Fruit fly (Drosophila melanogaster) whole organism, embryonic: ENCODE measurements around the gene Fer3HCH.

Experiments used
- Aef1 ChIP-seq: fragments of 200-800 bp; sonication (Bioruptor generic); IDR thresholded peaks from 3 replicates; pipeline ENCODE4 v1.3.6; 2022; ENCODE audit warnings: missing biosample characterization, missing genetic modification characterization
- CG11723 ChIP-seq: fragments of 200-800 bp; sonication (Bioruptor generic); optimal IDR thresholded peaks from 2 replicates; lab custom pipeline; 2017; ENCODE audit warnings: missing biosample characterization, mild to moderate bottlenecking, missing genetic modification characterization
- CG13296 ChIP-seq: fragments of 200-800 bp; sonication (Bioruptor generic); optimal IDR thresholded peaks from 3 replicates; lab custom pipeline; 2018; ENCODE audit warnings: missing biosample characterization, mild to moderate bottlenecking, missing genetic modification characterization
- CG13775 ChIP-seq: fragments of 200-800 bp; sonication (Bioruptor generic); optimal IDR thresholded peaks from 3 replicates; lab custom pipeline; 2017; ENCODE audit warnings: missing biosample characterization, mild to moderate bottlenecking, missing genetic modification characterization
- CG15696 ChIP-seq: fragments of 200-800 bp; sonication (Bioruptor generic); optimal IDR thresholded peaks from 2 replicates; lab custom pipeline; 2019; ENCODE audit warnings: missing biosample characterization, mild to moderate bottlenecking, missing genetic modification characterization, moderate library complexity
- CG42726 ChIP-seq: fragments of 200-800 bp; sonication (Bioruptor generic); IDR thresholded peaks from 2 replicates; pipeline ENCODE4 v1.3.6; 2022; ENCODE audit warnings: missing biosample characterization, missing genetic modification characterization; ENCODE audit not compliant: partially characterized antibody
- CG43689 ChIP-seq: fragments of 200-800 bp; sonication (Bioruptor generic); IDR thresholded peaks from 2 replicates; pipeline ENCODE4 v1.3.6; 2022; ENCODE audit warnings: missing biosample characterization, missing genetic modification characterization
- CG4617 ChIP-seq: fragments of 200-800 bp; sonication (Bioruptor generic); optimal IDR thresholded peaks from 3 replicates; lab custom pipeline; 2016; ENCODE audit warnings: missing biosample characterization, missing genetic modification characterization, borderline replicate concordance
- CG4707 ChIP-seq: fragments of 200-800 bp; sonication (Bioruptor generic); optimal IDR thresholded peaks from 2 replicates; lab custom pipeline; 2018; ENCODE audit warnings: missing biosample characterization, mild to moderate bottlenecking, missing genetic modification characterization, moderate library complexity
- CG4820 ChIP-seq: fragments of 200-800 bp; sonication (Bioruptor generic); optimal IDR thresholded peaks from 3 replicates; lab custom pipeline; 2016; ENCODE audit warnings: missing biosample characterization, missing genetic modification characterization
- CG7928 ChIP-seq: fragments of 200-800 bp; sonication (Bioruptor generic); optimal IDR thresholded peaks from 2 replicates; lab custom pipeline; 2017; ENCODE audit warnings: missing biosample characterization, mild to moderate bottlenecking, missing genetic modification characterization
- CG8478 ChIP-seq: fragments of >200 bp; optimal IDR thresholded peaks from 2 replicates; lab custom pipeline; 2018
- CG9876 ChIP-seq: fragments of 200-800 bp; sonication (Bioruptor generic); optimal IDR thresholded peaks from 2 replicates; lab custom pipeline; 2016; ENCODE audit warnings: missing biosample characterization, missing genetic modification characterization
- CHES-1-like ChIP-seq: fragments of 200-800 bp; sonication (Bioruptor generic); optimal IDR thresholded peaks from 2 replicates; lab custom pipeline; 2016; ENCODE audit warnings: missing biosample characterization, missing genetic modification characterization
- Chrac-16 ChIP-seq: fragments of 200-800 bp; sonication (Bioruptor generic); optimal IDR thresholded peaks from 3 replicates; lab custom pipeline; 2016; ENCODE audit warnings: missing biosample characterization, missing genetic modification characterization
- Dfd ChIP-seq, 2 experiments: fragments of >200 bp; optimal IDR thresholded peaks; 2 replicates each; lab custom pipeline; 2017; ENCODE audit warnings: missing biosample characterization in 2 of 2, missing genetic modification characterization in 2 of 2
- E2f2 ChIP-seq: fragments of 200-800 bp; sonication (Bioruptor generic); IDR thresholded peaks from 2 replicates; pipeline ENCODE4 v1.3.6; 2022; ENCODE audit warnings: missing biosample characterization, missing genetic modification characterization
- H15 ChIP-seq: fragments of 200-800 bp; sonication (Bioruptor generic); IDR thresholded peaks from 3 replicates; pipeline ENCODE4 v1.3.6; 2022; ENCODE audit warnings: missing biosample characterization, missing genetic modification characterization
- HLH4C ChIP-seq: fragments of 200-800 bp; sonication (Bioruptor generic); IDR thresholded peaks from 3 replicates; pipeline ENCODE4 v1.3.6; 2022; ENCODE audit warnings: missing biosample characterization, missing genetic modification characterization; ENCODE audit not compliant: partially characterized antibody
- Hr51 ChIP-seq, 2 experiments: fragments of 200-800 bp; sonication (Bioruptor generic); optimal IDR thresholded peaks; 2 replicates in 1 of 2; 3 replicates in 1 of 2; lab custom pipeline; 2016 to 2018; ENCODE audit warnings: missing biosample characterization in 2 of 2, missing genetic modification characterization in 2 of 2, mild to moderate bottlenecking in 1 of 2, moderate library complexity in 1 of 2
- Jarid2 ChIP-seq: fragments of 200-800 bp; sonication (Bioruptor generic); optimal IDR thresholded peaks from 3 replicates; lab custom pipeline; 2017; ENCODE audit warnings: mild to moderate bottlenecking, missing biosample characterization, missing genetic modification reagents, missing genetic modification characterization
- Oli ChIP-seq: fragments of 200-800 bp; sonication (Bioruptor generic); optimal IDR thresholded peaks from 2 replicates; lab custom pipeline; 2018; ENCODE audit warnings: missing biosample characterization, mild to moderate bottlenecking, missing genetic modification characterization, moderate library complexity
- Opbp ChIP-seq: fragments of 200-800 bp; sonication (Bioruptor generic); IDR thresholded peaks from 3 replicates; pipeline ENCODE4 v1.3.6; 2022; ENCODE audit warnings: missing biosample characterization, missing genetic modification characterization; ENCODE audit not compliant: partially characterized antibody
- Rfx ChIP-seq: fragments of 200-800 bp; sonication (Bioruptor generic); IDR thresholded peaks from 2 replicates; pipeline ENCODE4 v1.3.6; 2022; ENCODE audit warnings: missing biosample characterization, missing genetic modification characterization
- Rx ChIP-seq: fragments of 200-800 bp; sonication (Bioruptor generic); IDR thresholded peaks from 2 replicates; pipeline ENCODE4 v1.3.6; 2022; ENCODE audit warnings: missing biosample characterization, missing genetic modification characterization
- az2 ChIP-seq: fragments of 200-800 bp; sonication (Bioruptor generic); optimal IDR thresholded peaks from 3 replicates; lab custom pipeline; 2016; ENCODE audit warnings: missing biosample characterization, missing genetic modification characterization
- bigmax ChIP-seq: fragments of 200-800 bp; sonication (Bioruptor generic); optimal IDR thresholded peaks from 2 replicates; lab custom pipeline; 2018; ENCODE audit warnings: missing biosample characterization, mild to moderate bottlenecking, missing genetic modification characterization
- crol ChIP-seq: fragments of 200-800 bp; sonication (Bioruptor generic); IDR thresholded peaks from 2 replicates; pipeline ENCODE4 v1.3.6; 2022; ENCODE audit warnings: missing biosample characterization, missing genetic modification characterization
- danr ChIP-seq: fragments of 200-800 bp; sonication (Bioruptor generic); IDR thresholded peaks from 2 replicates; pipeline ENCODE4 v1.3.6; 2022; ENCODE audit warnings: missing biosample characterization, missing genetic modification characterization
- dpn ChIP-seq, 2 experiments: fragments of 200-800 bp; sonication (Bioruptor generic); optimal IDR thresholded peaks; 3 replicates each; lab custom pipeline; 2016; ENCODE audit warnings: missing biosample characterization in 2 of 2, missing genetic modification characterization in 2 of 2
- fd64A ChIP-seq: fragments of 200-800 bp; sonication (Bioruptor generic); optimal IDR thresholded peaks from 3 replicates; lab custom pipeline; 2018; ENCODE audit warnings: missing biosample characterization, mild to moderate bottlenecking, missing genetic modification characterization
- gce ChIP-seq: fragments of 200-800 bp; sonication (Bioruptor generic); IDR thresholded peaks from 3 replicates; pipeline ENCODE4 v1.3.6; 2022; ENCODE audit warnings: missing biosample characterization, missing genetic modification characterization
- gfzf ChIP-seq: fragments of 200-800 bp; sonication (Bioruptor generic); optimal IDR thresholded peaks from 2 replicates; lab custom pipeline; 2016; ENCODE audit warnings: missing biosample characterization, mild to moderate bottlenecking, missing genetic modification characterization, moderate library complexity
- insv ChIP-seq, 2 experiments: fragments of 200-800 bp; sonication (Bioruptor generic); optimal IDR thresholded peaks; 3 replicates each; lab custom pipeline; 2016 to 2018; ENCODE audit warnings: missing biosample characterization in 2 of 2, missing genetic modification characterization in 2 of 2
- p53 ChIP-seq: fragments of 200-800 bp; sonication (Bioruptor generic); optimal IDR thresholded peaks from 2 replicates; lab custom pipeline; 2016; ENCODE audit warnings: missing biosample characterization, missing genetic modification characterization
- pan ChIP-seq, 4 experiments: fragments of >200 bp in 3 of 4; fragments of 200-800 bp in 1 of 4; sonication (Bioruptor generic) in 1 of 4; optimal IDR thresholded peaks in 3 of 4; IDR thresholded peaks in 1 of 4; 2 replicates each; pipeline versions ENCODE4 v1.3.6 to Lab custom; 2017 to 2022; ENCODE audit warnings: missing biosample characterization in 2 of 4, missing genetic modification characterization in 2 of 4, mixed read lengths in 1 of 4
- pb ChIP-seq: fragments of 200-800 bp; sonication (Bioruptor generic); optimal IDR thresholded peaks from 3 replicates; lab custom pipeline; 2016; ENCODE audit warnings: missing biosample characterization, missing genetic modification characterization
- run ChIP-seq: fragments of 200-800 bp; sonication (Bioruptor generic); optimal IDR thresholded peaks from 3 replicates; lab custom pipeline; 2018; ENCODE audit warnings: missing biosample characterization, mild to moderate bottlenecking, missing genetic modification characterization
- sens-2 ChIP-seq: fragments of 200-800 bp; sonication (Bioruptor generic); IDR thresholded peaks from 2 replicates; pipeline ENCODE4 v1.3.6; 2022; ENCODE audit warnings: missing biosample characterization, missing genetic modification characterization
- tna ChIP-seq: fragments of 200-800 bp; sonication (Bioruptor generic); IDR thresholded peaks from 2 replicates; pipeline ENCODE4 v1.3.6; 2022; ENCODE audit warnings: missing biosample characterization, missing genetic modification characterization; ENCODE audit not compliant: partially characterized antibody
- ttk ChIP-seq: fragments of 200-800 bp; sonication (Bioruptor generic); IDR thresholded peaks from 2 replicates; pipeline ENCODE4 v2.1.2; 2022; ENCODE audit warnings: missing biosample characterization, missing genetic modification characterization
- tup ChIP-seq: fragments of 200-800 bp; sonication (Bioruptor generic); optimal IDR thresholded peaks from 2 replicates; lab custom pipeline; 2016; ENCODE audit warnings: missing biosample characterization, mild to moderate bottlenecking, missing genetic modification characterization, moderate library complexity
- twi ChIP-seq: fragments of 200-800 bp; optimal IDR thresholded peaks from 2 replicates; lab custom pipeline; 2019; ENCODE audit warnings: missing biosample characterization, mild to moderate bottlenecking, missing genetic modification characterization, moderate library complexity
- unc-4 ChIP-seq: fragments of 200-800 bp; sonication (Bioruptor generic); IDR thresholded peaks from 2 replicates; pipeline ENCODE4 v1.3.6; 2022; ENCODE audit warnings: missing biosample characterization, missing genetic modification characterization; ENCODE audit not compliant: partially characterized antibody
- vfl ChIP-seq: fragments of 200-800 bp; sonication (Bioruptor generic); optimal IDR thresholded peaks from 2 replicates; lab custom pipeline; 2016; ENCODE audit warnings: missing biosample characterization, missing genetic modification characterization
- yki ChIP-seq: fragments of >200 bp; optimal IDR thresholded peaks from 3 replicates; lab custom pipeline; 2018
- zen ChIP-seq: fragments of 200-800 bp; sonication (Bioruptor generic); optimal IDR thresholded peaks from 3 replicates; lab custom pipeline; 2018; ENCODE audit warnings: missing biosample characterization, mild to moderate bottlenecking, missing genetic modification characterization, moderate library complexity
- zf30C ChIP-seq: fragments of 200-800 bp; sonication (Bioruptor generic); optimal IDR thresholded peaks from 3 replicates; lab custom pipeline; 2018; ENCODE audit warnings: missing biosample characterization, mild to moderate bottlenecking, missing genetic modification characterization

The Fer3HCH gene

DNA sequence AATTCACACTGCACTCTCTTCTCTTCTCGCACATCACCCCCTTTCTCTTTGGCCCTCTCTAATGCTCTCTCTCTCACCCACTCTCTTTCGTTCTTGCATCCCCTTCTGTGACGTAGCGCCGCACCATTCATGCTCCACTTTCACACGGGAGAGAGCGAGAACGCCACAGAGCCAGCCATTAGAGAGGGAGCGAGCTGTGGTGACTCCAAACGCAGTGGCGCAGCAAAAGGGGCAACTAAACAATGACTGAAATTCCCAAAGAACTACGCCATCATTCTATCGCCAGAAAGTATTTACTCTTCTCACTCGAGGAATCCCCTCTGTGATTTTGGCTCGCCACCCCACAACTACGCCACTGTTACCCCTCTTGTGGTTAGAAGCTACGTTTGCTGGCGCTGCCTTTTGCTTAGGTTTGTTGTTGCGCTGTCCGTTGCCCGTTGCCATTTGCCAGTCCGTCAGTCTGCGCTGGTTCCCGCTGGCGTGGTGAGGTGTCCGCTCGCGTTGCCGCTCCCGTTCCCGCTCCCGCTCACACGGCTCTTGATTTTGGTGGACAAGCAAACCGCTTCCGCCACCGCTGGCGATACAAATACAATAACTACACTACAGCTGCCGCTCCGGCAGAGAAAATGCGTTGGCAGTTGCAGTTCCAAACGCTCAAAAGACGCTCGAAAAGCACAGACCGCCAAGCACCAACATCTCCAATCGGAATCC lies 23.2 kb upstream of the Fer3HCH start (continued):
- peak; percentile 93 for TF ChIP-seq zen (tag; lab: Kevin White, UChicago)
- peak; percentile 99 for TF ChIP-seq H15 (GFP tag; lab: Robert Waterston, UW)
- TF ChIP-seq E2f2 (GFP tag; lab: Robert Waterston, UW), result peak; percentile 89
- peak; percentile 97 for TF ChIP-seq p53 (GFP tag; lab: Kevin White, UChicago)
- peak; percentile 98 for TF ChIP-seq sens-2 (GFP tag; lab: Robert Waterston, UW)
- peak; percentile 16; the same call in 1 of the 3 replicates for TF ChIP-seq HLH4C
- TF ChIP-seq Jarid2, result peak; percentile 93
- TF ChIP-seq Hr51 (GFP tag; optimal IDR thresholded peaks at IDR 0.05; lab: Kevin White, UChicago), result peak; percentile 98 to 99
- TF ChIP-seq Rx (GFP tag; lab: Robert Waterston, UW), result peak; percentile 99
- peak; percentile 98 for TF ChIP-seq CG4820 (GFP tag; lab: Kevin White, UChicago)
- peak; percentile 98 for TF ChIP-seq CG43689 (GFP tag; lab: Robert Waterston, UW)
- peak; percentile 96 for TF ChIP-seq CG15696 (tag; lab: Kevin White, UChicago)
- peak; percentile 99 to 100 for TF ChIP-seq dpn (GFP tag; optimal IDR thresholded peaks at IDR 0.05; lab: Kevin White, UChicago)
- TF ChIP-seq CG11723, result peak; percentile 99
- TF ChIP-seq CG8478 (lab: Kevin White, UChicago), result peak; percentile 90
- 0 out of 2 replicates have a peak, but pooled peaks have one; percentile 33 for TF ChIP-seq unc-4 (GFP tag; lab: Robert Waterston, UW)
- peak in 1 of 2 experiments; percentile 78 for TF ChIP-seq insv (GFP tag; optimal IDR thresholded peaks at IDR 0.05; lab: Kevin White, UChicago)
- peak; percentile 37; the same call in 1 of the 2 replicates for TF ChIP-seq tna
- TF ChIP-seq CG13296 (GFP tag; lab: Kevin White, UChicago), result peak; percentile 99
- TF ChIP-seq Chrac-16, result peak; percentile 99
- no peak for TF ChIP-seq Dfd (GFP tag; optimal IDR thresholded peaks at IDR 0.05; lab: Kevin White, UChicago)
- TF ChIP-seq az2 (GFP tag; lab: Kevin White, UChicago), result peak; percentile 99
- peak; percentile 98 for TF ChIP-seq Oli
- TF ChIP-seq gce (GFP tag; lab: Robert Waterston, UW), result peak; percentile 99
- TF ChIP-seq Aef1, result peak; percentile 100
- TF ChIP-seq CG4617, result peak; percentile 99
- TF ChIP-seq fd64A (GFP tag; lab: Kevin White, UChicago), result peak; percentile 95
- peak; percentile 99 for TF ChIP-seq vfl (GFP tag; lab: Kevin White, UChicago)
- TF ChIP-seq CG13775 (GFP tag; lab: Kevin White, UChicago), result peak; percentile 97
- peak; percentile 100 for TF ChIP-seq Rfx (GFP tag; lab: Robert Waterston, UW)
- TF ChIP-seq twi (tag; lab: Kevin White, UChicago), result peak; percentile 92
- TF ChIP-seq bigmax (GFP tag; lab: Kevin White, UChicago), result peak; percentile 80
- peak; percentile 94 for TF ChIP-seq CG4707 (GFP tag; lab: Kevin White, UChicago)
- TF ChIP-seq yki (lab: Kevin White, UChicago), result peak; percentile 93
- TF ChIP-seq CG42726, result peak; percentile 3; the same call in 1 of the 2 replicates
- TF ChIP-seq CHES-1-like (GFP tag; lab: Kevin White, UChicago), result peak; percentile 99
- peak; percentile 98 for TF ChIP-seq danr
- TF ChIP-seq crol, result peak; percentile 91
- TF ChIP-seq pan (optimal IDR thresholded peaks at IDR 0.05; lab: Kevin White, UChicago), result no peak
- peak in 1 of 2 experiments; percentile 99 for TF ChIP-seq pan (GFP tag; optimal IDR thresholded peaks at IDR 0.05 in 1 of 2, IDR thresholded peaks at IDR 0.05 in 1 of 2)
- TF ChIP-seq CG9876 (GFP tag; lab: Kevin White, UChicago), result peak; percentile 99
- TF ChIP-seq run (tag; lab: Kevin White, UChicago), result peak; percentile 99
- peak; percentile 99 for TF ChIP-seq pb
- peak; percentile 59; the same call in 1 of the 3 replicates for TF ChIP-seq Opbp (GFP tag; lab: Robert Waterston, UW)
- peak; percentile 35 for TF ChIP-seq gfzf (GFP tag; lab: Kevin White, UChicago)
- TF ChIP-seq tup (GFP tag; lab: Kevin White, UChicago), result peak; percentile 98
- TF ChIP-seq CG7928 (GFP tag; lab: Kevin White, UChicago), result peak; percentile 85
- peak; percentile 100 for TF ChIP-seq ttk
- TF ChIP-seq zf30C (GFP tag; lab: Kevin White, UChicago), result peak; percentile 42
